Worm (Caenorhabditis elegans): ENCODE data around the gene ceh-20.

Gene ceh-20

DNA sequence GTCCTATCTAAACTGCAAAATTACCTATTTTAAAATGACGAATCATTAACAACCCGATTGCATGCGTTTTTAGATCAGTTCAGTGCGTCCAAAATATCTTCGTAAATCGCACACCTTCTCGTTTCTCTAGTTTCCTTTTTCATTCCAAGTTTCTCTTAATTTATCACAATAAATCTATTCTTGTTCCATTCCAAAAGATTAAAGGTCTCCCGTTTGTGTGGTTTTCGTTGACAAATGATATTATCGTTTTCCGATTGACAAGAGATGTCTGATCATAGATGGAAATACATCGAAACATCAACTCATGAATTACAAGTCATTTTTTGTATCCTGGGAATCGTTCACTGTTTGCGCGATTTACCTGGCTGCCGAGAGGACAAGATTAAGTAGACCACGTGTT is 13.5 kb downstream of the ceh-20 start:
- TF ChIP-seq nhr-21 (tag; optimal IDR thresholded peaks at IDR 0.05) (peak; percentile 42), sma-9 (GFP tag; optimal IDR thresholded peaks at IDR 0.05) (peak; percentile 32), sma-9 (tag; optimal IDR thresholded peaks at IDR 0.05) (no peak), blmp-1 (tag; optimal IDR thresholded peaks at IDR 0.05; ENCODE audit: insufficient read depth) (no peak)

DNA sequence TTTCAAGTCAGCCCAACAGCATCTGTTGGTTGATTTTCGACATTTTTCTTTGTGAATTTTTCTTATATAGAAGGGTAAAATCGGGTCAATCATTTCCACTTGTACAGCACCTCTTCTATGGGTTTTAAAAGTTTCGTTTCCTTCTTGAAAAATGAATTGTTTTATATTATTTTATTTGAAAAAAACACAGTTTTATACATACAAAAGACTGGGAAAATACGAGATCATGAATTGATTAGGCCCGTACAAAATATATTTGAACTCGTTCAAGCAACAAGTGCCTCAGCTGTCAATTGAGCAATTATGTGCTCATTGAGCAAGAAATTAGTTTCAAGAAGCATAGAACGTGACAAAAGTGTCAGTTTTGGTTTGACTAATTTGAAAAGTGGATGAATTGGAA is 22.5 kb downstream of the ceh-20 start:
- no peak for TF ChIP-seq nhr-10 (tag; optimal IDR thresholded peaks at IDR 0.05)
- no peak for TF ChIP-seq mbf-1 (tag; optimal IDR thresholded peaks at IDR 0.05)
- no peak for TF ChIP-seq F13H6.1 (tag; optimal IDR thresholded peaks at IDR 0.05)
- TF ChIP-seq mdl-1 (tag; optimal IDR thresholded peaks at IDR 0.05): no peak
- no peak for TF ChIP-seq nhr-11 (tag; optimal IDR thresholded peaks at IDR 0.05)
- TF ChIP-seq lin-11 (tag; optimal IDR thresholded peaks at IDR 0.05): no peak
- TF ChIP-seq unc-55 (GFP tag; optimal IDR thresholded peaks at IDR 0.05): no peak
- TF ChIP-seq mab-5 (tag; optimal IDR thresholded peaks at IDR 0.05): no peak
- TF ChIP-seq nhr-237 (tag; optimal IDR thresholded peaks at IDR 0.05): no peak
- no peak for TF ChIP-seq nhr-129 (tag; optimal IDR thresholded peaks at IDR 0.05)
- TF ChIP-seq lin-39 (tag; optimal IDR thresholded peaks at IDR 0.05): no peak
- TF ChIP-seq nhr-77 (tag; optimal IDR thresholded peaks at IDR 0.05): no peak
- TF ChIP-seq ama-1 (optimal IDR thresholded peaks at IDR 0.05): no peak
- TF ChIP-seq egl-27 (tag; optimal IDR thresholded peaks at IDR 0.05): no peak
- TF ChIP-seq ztf-11 (tag; optimal IDR thresholded peaks at IDR 0.05): no peak
- no peak for TF ChIP-seq ztf-1 (GFP tag; conservative IDR thresholded peaks at IDR 0.05)
- TF ChIP-seq sma-9 (GFP tag; optimal IDR thresholded peaks at IDR 0.05): no peak
- TF ChIP-seq sma-9 (tag; optimal IDR thresholded peaks at IDR 0.05): no peak
- TF ChIP-seq fos-1 (tag; optimal IDR thresholded peaks at IDR 0.05): no peak
- no peak for TF ChIP-seq ceh-82 (tag; optimal IDR thresholded peaks at IDR 0.05)

DNA sequence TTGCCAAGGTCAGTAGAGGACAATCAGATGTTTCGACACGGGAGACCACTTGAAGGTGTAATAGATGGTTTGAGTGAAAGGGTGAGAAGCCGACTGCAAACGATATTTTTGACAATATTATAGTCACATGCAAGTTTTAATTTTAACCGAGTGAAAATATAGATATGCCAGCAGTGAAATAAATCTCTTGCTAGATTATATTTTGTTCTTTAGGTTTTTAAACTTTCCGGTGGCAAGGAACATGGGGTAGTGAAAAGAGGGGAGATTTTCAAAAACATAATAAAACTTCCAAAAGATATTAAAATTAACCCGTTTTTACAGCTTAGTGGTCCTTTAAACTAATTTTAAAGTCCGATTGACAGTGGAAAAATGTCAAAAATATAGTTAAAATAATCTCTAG is 25.7 kb downstream of the ceh-20 start, which contains the start of gene C06E8.5:
TSS of gene C06E8.5 (minus strand) at position 101 of the 400 bp plus-strand sequence.
- TF ChIP-seq nhr-25 (tag; optimal IDR thresholded peaks at IDR 0.05): peak; percentile 23
- TF ChIP-seq lsy-2 (tag; optimal IDR thresholded peaks at IDR 0.05): no peak
- no peak for TF ChIP-seq R02D3.7 (tag; optimal IDR thresholded peaks at IDR 0.05)

DNA sequence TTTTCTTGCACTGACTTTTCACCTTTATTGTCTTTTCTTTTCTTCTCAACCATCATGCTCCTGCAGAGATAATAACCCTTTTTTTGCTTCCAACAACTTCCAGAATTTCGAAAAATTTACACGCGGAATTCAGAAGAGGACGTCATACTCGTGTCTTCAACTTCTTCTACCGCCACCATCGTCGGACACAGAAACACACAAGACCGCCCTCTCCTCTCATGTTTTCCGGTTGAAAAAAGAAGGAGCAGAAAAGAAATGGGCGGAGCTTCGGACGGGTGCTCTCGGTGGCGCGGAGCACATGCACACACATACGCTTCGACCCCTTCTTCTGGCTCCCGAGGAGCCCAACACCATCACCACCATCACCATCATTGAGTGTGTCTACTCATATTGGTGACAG is 29.2 kb downstream of the ceh-20 start, which contains the start of gene lgc-38:
TSS of gene lgc-38 (plus strand) at position 301 of the 400 bp plus-strand sequence.
- TF ChIP-seq nhr-77 (tag; optimal IDR thresholded peaks at IDR 0.05) (no peak), fos-1 (tag; optimal IDR thresholded peaks at IDR 0.05) (no peak), sma-9 (GFP tag; optimal IDR thresholded peaks at IDR 0.05) (no peak), sma-9 (tag; optimal IDR thresholded peaks at IDR 0.05) (no peak), C34F6.9 (tag; optimal IDR thresholded peaks at IDR 0.05) (no peak), ztf-4 (tag; optimal IDR thresholded peaks at IDR 0.05) (no peak), ztf-11 (tag; optimal IDR thresholded peaks at IDR 0.05) (no peak), lsy-2 (tag; optimal IDR thresholded peaks at IDR 0.05) (no peak), crh-2 (tag; optimal IDR thresholded peaks at IDR 0.05) (no peak), R02D3.7 (tag; optimal IDR thresholded peaks at IDR 0.05) (no peak), aly-2 (tag; optimal IDR thresholded peaks at IDR 0.05) (no peak), mdl-1 (tag; optimal IDR thresholded peaks at IDR 0.05) (no peak), peb-1 (tag; optimal IDR thresholded peaks at IDR 0.05) (no peak), sma-3 (GFP tag; optimal IDR thresholded peaks at IDR 0.05) (no peak), zag-1 (tag; optimal IDR thresholded peaks at IDR 0.05) (no peak), nhr-6 (tag; optimal IDR thresholded peaks at IDR 0.05) (no peak), Y55F3AM.14 (GFP tag; optimal IDR thresholded peaks at IDR 0.05) (no peak), sem-4 (tag; optimal IDR thresholded peaks at IDR 0.05) (no peak), ztf-1 (GFP tag; conservative IDR thresholded peaks at IDR 0.05) (no peak), ceh-16 (tag; optimal IDR thresholded peaks at IDR 0.05) (no peak)

DNA sequence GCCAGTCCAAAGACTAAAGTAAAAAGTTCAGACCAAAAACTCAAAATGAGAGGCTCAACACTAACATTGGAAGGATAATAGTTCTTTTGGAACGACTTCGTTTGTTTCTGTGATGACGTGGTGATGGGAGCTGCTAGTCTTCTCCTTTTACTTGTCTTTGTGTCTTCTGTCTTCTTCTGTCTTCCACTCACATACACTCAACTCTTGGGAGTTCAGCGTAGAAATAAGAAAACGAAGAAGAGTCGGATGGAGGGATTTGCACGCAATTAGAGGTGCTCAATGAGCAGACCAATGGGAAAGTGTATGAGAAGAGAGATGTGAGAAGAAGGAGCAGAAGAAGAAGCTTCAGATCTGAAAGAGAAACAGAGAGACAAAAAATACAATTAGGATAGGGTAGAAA is 32.4 kb downstream of the ceh-20 start:
- TF ChIP-seq ceh-82 (tag; optimal IDR thresholded peaks at IDR 0.05) (no peak), nhr-129 (tag; optimal IDR thresholded peaks at IDR 0.05) (no peak)
